Fruit fly (Drosophila melanogaster): Measurements from ENCODE around the gene Rilpl.

DNA sequence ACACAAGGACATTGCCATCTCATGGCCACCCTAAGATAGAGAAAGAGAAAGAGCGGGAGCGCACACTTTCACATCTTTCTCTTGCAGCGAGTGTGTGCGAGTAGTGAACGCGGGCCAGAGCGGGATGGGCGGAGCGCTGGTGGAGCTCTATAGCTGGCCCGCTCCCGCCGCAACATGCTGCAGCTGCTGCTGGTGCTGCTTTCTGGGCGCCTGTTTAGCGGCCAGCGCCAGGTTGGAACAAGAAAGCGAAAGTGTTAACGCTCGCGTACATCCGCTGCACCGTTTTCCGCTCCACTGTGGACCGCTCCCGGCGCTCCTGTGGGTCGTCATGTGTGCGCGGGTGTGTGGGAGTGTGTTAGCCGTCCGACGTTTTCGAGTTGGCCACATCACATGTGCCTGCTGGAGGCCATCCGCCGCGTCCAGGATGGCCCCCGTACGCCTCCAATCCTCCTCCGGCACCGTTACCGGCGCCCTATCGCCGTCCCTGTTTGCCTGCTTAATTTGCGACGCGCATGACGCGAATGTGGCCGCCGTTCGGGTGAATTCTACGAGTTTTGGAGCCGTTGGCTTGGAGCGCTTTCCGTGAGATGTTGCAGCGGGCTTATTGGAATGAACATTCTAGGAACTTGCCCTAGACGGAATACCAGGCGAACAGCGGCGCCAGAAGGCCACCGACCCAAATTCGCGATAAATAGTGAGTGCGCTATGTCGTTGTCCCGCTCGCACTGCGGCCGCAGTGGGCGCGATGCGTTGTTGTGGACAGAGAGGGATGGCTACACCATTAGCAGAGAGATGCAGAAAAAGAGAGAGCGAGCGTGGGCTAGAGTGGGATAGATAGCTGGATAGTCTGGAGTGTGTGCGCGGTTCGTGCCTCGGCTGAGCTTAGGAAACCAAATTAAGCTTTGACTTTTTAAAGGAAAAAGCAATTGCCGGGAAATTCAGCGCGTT is 6.5 kb downstream of the Rilpl start:
- TF ChIP-seq ttk (optimal IDR thresholded peaks at IDR 0.05) (no peak), insv (optimal IDR thresholded peaks at IDR 0.05) (no peak)

All from Kc167 (cell line).